Worm (Caenorhabditis elegans): Measurements from ENCODE around the gene K01D12.8.

The K01D12.8 gene

ce11 chrV:12377256-12377655, 25.2 kb upstream of the K01D12.8 start, which contains the start of gene K01D12.1:
TSS of gene K01D12.1 (plus strand) at chrV:12377556.
- TF ChIP-seq nhr-11 (tag; optimal IDR thresholded peaks at IDR 0.05) = no peak
- no peak for TF ChIP-seq nhr-237 (tag; optimal IDR thresholded peaks at IDR 0.05)
- TF ChIP-seq snpc-4 (tag; optimal IDR thresholded peaks at IDR 0.05) = no peak
- TF ChIP-seq nhr-77 (tag; optimal IDR thresholded peaks at IDR 0.05) = no peak
- TF ChIP-seq egl-27 (tag; optimal IDR thresholded peaks at IDR 0.05) = no peak
- no peak for TF ChIP-seq ceh-9 (tag; optimal IDR thresholded peaks at IDR 0.05)
- no peak for TF ChIP-seq pqm-1 (tag; optimal IDR thresholded peaks at IDR 0.05)
- no peak for TF ChIP-seq nhr-12 (tag; optimal IDR thresholded peaks at IDR 0.05)
- no peak for TF ChIP-seq nhr-28 (tag; optimal IDR thresholded peaks at IDR 0.05)
- no peak for TF ChIP-seq ceh-82 (tag; optimal IDR thresholded peaks at IDR 0.05)
- no peak for TF ChIP-seq tbx-2 (tag; optimal IDR thresholded peaks at IDR 0.05)
- TF ChIP-seq nfya-1 (tag; optimal IDR thresholded peaks at IDR 0.05; ENCODE audit: insufficient read depth) = no peak
- TF ChIP-seq ztf-4 (tag; optimal IDR thresholded peaks at IDR 0.05) = no peak
- no peak for TF ChIP-seq nhr-23 (tag; optimal IDR thresholded peaks at IDR 0.05)
- TF ChIP-seq hmg-11 (tag; optimal IDR thresholded peaks at IDR 0.05) = no peak
- TF ChIP-seq daf-12 (tag; optimal IDR thresholded peaks at IDR 0.05) = no peak

DNA sequence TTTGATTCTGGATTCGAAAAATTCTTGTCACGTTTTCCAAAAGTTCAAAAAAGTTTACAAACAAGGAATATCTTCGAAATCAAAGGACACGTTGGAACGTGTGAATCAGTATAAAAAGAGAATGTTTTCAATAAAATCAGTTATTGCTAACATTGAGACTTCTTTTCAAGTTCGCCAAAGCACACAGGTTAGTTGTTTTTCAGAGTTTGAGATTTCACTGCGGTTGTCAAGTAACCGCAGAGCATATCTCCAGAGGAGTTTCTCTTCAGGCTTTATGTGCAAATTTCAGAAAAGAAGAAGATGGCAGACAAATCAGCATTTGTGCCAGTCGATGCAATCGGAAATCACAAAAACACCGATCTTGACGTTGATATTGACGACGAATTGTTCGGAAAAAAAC, 16.3 kb upstream of the K01D12.8 start, which contains the start of gene K01D12.15:
Gene K01D12.15 (plus strand): TSS at position 301 of the 400 bp plus-strand sequence.
- TF ChIP-seq nhr-12 (tag; optimal IDR thresholded peaks at IDR 0.05) (no peak), nhr-77 (tag; optimal IDR thresholded peaks at IDR 0.05) (no peak), ceh-9 (tag; optimal IDR thresholded peaks at IDR 0.05) (no peak), eor-1 (tag; optimal IDR thresholded peaks at IDR 0.05) (no peak), ceh-82 (tag; optimal IDR thresholded peaks at IDR 0.05) (no peak), ztf-4 (tag; optimal IDR thresholded peaks at IDR 0.05) (no peak), pha-4 (tag; optimal IDR thresholded peaks at IDR 0.05) (no peak), ama-1 (optimal IDR thresholded peaks at IDR 0.05) (no peak), nhr-28 (tag; optimal IDR thresholded peaks at IDR 0.05) (no peak), R02D3.7 (tag; optimal IDR thresholded peaks at IDR 0.05) (no peak), nhr-25 (tag; optimal IDR thresholded peaks at IDR 0.05) (no peak), hmg-11 (tag; optimal IDR thresholded peaks at IDR 0.05) (no peak), mdl-1 (tag; optimal IDR thresholded peaks at IDR 0.05) (no peak), ceh-16 (tag; optimal IDR thresholded peaks at IDR 0.05) (no peak), pqm-1 (tag; optimal IDR thresholded peaks at IDR 0.05) (no peak), unc-39 (tag; optimal IDR thresholded peaks at IDR 0.05) (no peak), elt-3 (tag; optimal IDR thresholded peaks at IDR 0.05) (no peak), fkh-10 (GFP tag; optimal IDR thresholded peaks at IDR 0.05) (no peak), nfya-1 (tag; optimal IDR thresholded peaks at IDR 0.05; ENCODE audit: insufficient read depth) (no peak), lin-15B (tag; optimal IDR thresholded peaks at IDR 0.05) (no peak)

DNA sequence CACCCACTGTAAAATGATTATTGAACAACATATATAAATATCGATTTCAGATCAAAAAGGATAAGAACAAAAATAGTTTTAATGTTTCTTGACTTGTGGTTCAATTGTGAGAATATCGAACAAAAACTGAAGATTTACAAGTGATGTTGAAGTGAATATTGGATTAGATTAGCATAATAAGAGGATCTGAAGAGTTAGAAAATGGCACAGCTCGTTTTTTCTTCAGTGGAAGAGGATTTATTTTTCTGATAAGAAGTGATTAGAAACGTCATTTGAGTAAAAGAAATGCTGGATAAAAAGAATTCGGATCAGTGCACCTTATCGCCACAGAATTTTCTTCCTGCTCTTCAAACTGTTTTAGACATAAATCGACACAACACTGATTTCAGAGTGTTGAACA, 6.8 kb upstream of the K01D12.8 start, which contains the start of gene twk-14:
Gene twk-14 (minus strand): TSS at position 8 of the 400 bp plus-strand sequence.
- TF ChIP-seq egl-5 (tag; optimal IDR thresholded peaks at IDR 0.05) = no peak
- TF ChIP-seq fkh-10 (GFP tag; optimal IDR thresholded peaks at IDR 0.05) = no peak
- no peak for TF ChIP-seq pha-4 (tag; optimal IDR thresholded peaks at IDR 0.05)
- no peak for TF ChIP-seq mml-1 (tag; optimal IDR thresholded peaks at IDR 0.05)
- no peak for TF ChIP-seq nhr-77 (tag; optimal IDR thresholded peaks at IDR 0.05)
- TF ChIP-seq nhr-76 (tag; optimal IDR thresholded peaks at IDR 0.05) = no peak
- TF ChIP-seq ztf-4 (tag; optimal IDR thresholded peaks at IDR 0.05) = no peak
- TF ChIP-seq nhr-12 (tag; optimal IDR thresholded peaks at IDR 0.05) = no peak
- TF ChIP-seq nhr-25 (tag; optimal IDR thresholded peaks at IDR 0.05) = no peak
- no peak for TF ChIP-seq mdl-1 (tag; optimal IDR thresholded peaks at IDR 0.05)
- no peak for TF ChIP-seq nhr-23 (tag; optimal IDR thresholded peaks at IDR 0.05)
- TF ChIP-seq lsy-12 (tag; optimal IDR thresholded peaks at IDR 0.05) = no peak
- no peak for TF ChIP-seq ZK546.5 (tag; optimal IDR thresholded peaks at IDR 0.05)
- no peak for TF ChIP-seq nfya-1 (tag; optimal IDR thresholded peaks at IDR 0.05; ENCODE audit: insufficient read depth)
- no peak for TF ChIP-seq elt-1 (tag; optimal IDR thresholded peaks at IDR 0.05)
- TF ChIP-seq ztf-11 (tag; optimal IDR thresholded peaks at IDR 0.05) = no peak
- TF ChIP-seq ceh-16 (tag; optimal IDR thresholded peaks at IDR 0.05) = no peak

DNA sequence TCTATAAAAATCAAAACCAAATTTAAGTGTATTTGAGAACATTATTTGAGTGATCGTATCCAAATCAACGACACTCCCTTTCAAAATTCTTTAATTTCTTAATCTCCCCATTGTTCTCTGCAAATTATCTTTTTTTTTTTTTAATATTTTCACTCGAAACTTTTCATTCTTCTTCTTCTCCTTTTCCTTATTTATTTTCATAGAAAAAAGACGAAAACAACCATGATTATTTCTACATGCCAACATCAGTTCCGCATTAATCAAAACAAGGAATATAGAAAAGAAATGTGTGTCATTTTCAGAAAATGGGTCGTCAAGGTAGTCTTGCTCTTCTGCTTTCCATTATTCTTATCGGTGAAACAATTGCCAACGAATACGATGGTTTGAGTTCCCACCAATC, 4.9 kb upstream of the K01D12.8 start, which contains the start of gene K01D12.5:
Gene K01D12.5 (plus strand): TSS at position 301 of the 400 bp plus-strand sequence.
- TF ChIP-seq nhr-23 (tag; optimal IDR thresholded peaks at IDR 0.05) (no peak), nhr-12 (tag; optimal IDR thresholded peaks at IDR 0.05) (no peak), pha-4 (tag; optimal IDR thresholded peaks at IDR 0.05) (no peak), daf-12 (tag; optimal IDR thresholded peaks at IDR 0.05) (no peak), ceh-16 (tag; optimal IDR thresholded peaks at IDR 0.05) (no peak), nhr-237 (tag; optimal IDR thresholded peaks at IDR 0.05) (no peak), nhr-77 (tag; optimal IDR thresholded peaks at IDR 0.05) (no peak), fkh-2 (tag; optimal IDR thresholded peaks at IDR 0.05) (no peak), ztf-11 (tag; optimal IDR thresholded peaks at IDR 0.05) (no peak), lsy-12 (tag; optimal IDR thresholded peaks at IDR 0.05) (no peak), ama-1 (optimal IDR thresholded peaks at IDR 0.05) (no peak), nfya-1 (tag; optimal IDR thresholded peaks at IDR 0.05; ENCODE audit: insufficient read depth) (no peak), ZK546.5 (tag; optimal IDR thresholded peaks at IDR 0.05) (no peak), aly-2 (tag; optimal IDR thresholded peaks at IDR 0.05) (no peak), pqm-1 (tag; optimal IDR thresholded peaks at IDR 0.05) (no peak), elt-3 (tag; optimal IDR thresholded peaks at IDR 0.05) (no peak)
